Worm (Caenorhabditis elegans): ENCODE results near the gene F07D3.3.

- TF ChIP-seq sdz-38 (tag; optimal IDR thresholded peaks at IDR 0.05) (no peak), hlh-12 (tag; optimal IDR thresholded peaks at IDR 0.05) (no peak), F57C9.4 (tag; optimal IDR thresholded peaks at IDR 0.05) (no peak), repo-1 (tag; optimal IDR thresholded peaks at IDR 0.05) (no peak), madf-3 (GFP tag; IDR thresholded peaks at IDR 0.05) (no peak), hlh-26 (GFP tag; conservative IDR thresholded peaks at IDR 0.05) (no peak), ztf-3 (GFP tag; optimal IDR thresholded peaks at IDR 0.05) (no peak), akir-1 (GFP tag; optimal IDR thresholded peaks at IDR 0.05) (no peak), nfya-1 (tag; optimal IDR thresholded peaks at IDR 0.05; ENCODE audit: borderline replicate concordance, insufficient read depth) (no peak), Y56A3A.18 (GFP tag; IDR thresholded peaks at IDR 0.05) (no peak), lsy-27 (tag; optimal IDR thresholded peaks at IDR 0.05; ENCODE audit: borderline replicate concordance, insufficient read depth) (no peak)
These were observed 5.0 kb downstream of the F07D3.3 start for ce11 chrV:9457535-9457934.

Data from whole organism, young adult.